Fruit fly (Drosophila melanogaster): Measurements from ENCODE around the gene Flo2.

Gene Flo2

dm6 chrX:14918750-14919247 is 79.6 kb downstream of the Flo2 start, which contains the start of gene Eo (continued):
- TF ChIP-seq CG1233 (GFP tag; optimal IDR thresholded peaks at IDR 0.05) (no peak), hbn (GFP tag; IDR thresholded peaks at IDR 0.05; ENCODE audit: partially characterized antibody) (no peak), Ets97D (GFP tag; optimal IDR thresholded peaks at IDR 0.05) (no peak), unpg (GFP tag; optimal IDR thresholded peaks at IDR 0.05) (peak; percentile 16), esg (GFP tag; conservative IDR thresholded peaks at IDR 0.05) (no peak), CG2712 (tag; optimal IDR thresholded peaks at IDR 0.05) (no peak), org-1 (GFP tag; optimal IDR thresholded peaks at IDR 0.05) (no peak), lbe (GFP tag; optimal IDR thresholded peaks at IDR 0.05) (no peak), CG2678 (tag; optimal IDR thresholded peaks at IDR 0.05) (peak; percentile 52), cad (GFP tag; optimal IDR thresholded peaks at IDR 0.05) (no peak), bsh (GFP tag; optimal IDR thresholded peaks at IDR 0.05) (peak in 1 of 2 experiments; percentile 6), CG11504 (tag; optimal IDR thresholded peaks at IDR 0.05) (peak; percentile 27), CG6272 (GFP tag; IDR thresholded peaks at IDR 0.05) (no peak), CG7963 (GFP tag; IDR thresholded peaks at IDR 0.05; ENCODE audit: partially characterized antibody) (no peak), CG12155 (GFP tag; optimal IDR thresholded peaks at IDR 0.05) (no peak), Sin3A (optimal IDR thresholded peaks at IDR 0.05) (no peak), Max (GFP tag; optimal IDR thresholded peaks at IDR 0.05) (no peak), pb (GFP tag; optimal IDR thresholded peaks at IDR 0.05) (no peak), nerfin-1 (tag; optimal IDR thresholded peaks at IDR 0.05) (no peak), kay (GFP tag; optimal IDR thresholded peaks at IDR 0.05) (no peak), CG16813 (GFP tag; IDR thresholded peaks at IDR 0.05; ENCODE audit: partially characterized antibody) (no peak), zen2 (GFP tag; IDR thresholded peaks at IDR 0.05; ENCODE audit: partially characterized antibody) (no peak), CG42726 (GFP tag; IDR thresholded peaks at IDR 0.05; ENCODE audit: partially characterized antibody) (no peak), Ada2b (GFP tag; IDR thresholded peaks at IDR 0.05) (no peak), Sox100B (GFP tag; optimal IDR thresholded peaks at IDR 0.05) (peak; percentile 30), CG6175 (GFP tag; IDR thresholded peaks at IDR 0.05) (no peak), da (GFP tag; optimal IDR thresholded peaks at IDR 0.05) (no peak)

DNA sequence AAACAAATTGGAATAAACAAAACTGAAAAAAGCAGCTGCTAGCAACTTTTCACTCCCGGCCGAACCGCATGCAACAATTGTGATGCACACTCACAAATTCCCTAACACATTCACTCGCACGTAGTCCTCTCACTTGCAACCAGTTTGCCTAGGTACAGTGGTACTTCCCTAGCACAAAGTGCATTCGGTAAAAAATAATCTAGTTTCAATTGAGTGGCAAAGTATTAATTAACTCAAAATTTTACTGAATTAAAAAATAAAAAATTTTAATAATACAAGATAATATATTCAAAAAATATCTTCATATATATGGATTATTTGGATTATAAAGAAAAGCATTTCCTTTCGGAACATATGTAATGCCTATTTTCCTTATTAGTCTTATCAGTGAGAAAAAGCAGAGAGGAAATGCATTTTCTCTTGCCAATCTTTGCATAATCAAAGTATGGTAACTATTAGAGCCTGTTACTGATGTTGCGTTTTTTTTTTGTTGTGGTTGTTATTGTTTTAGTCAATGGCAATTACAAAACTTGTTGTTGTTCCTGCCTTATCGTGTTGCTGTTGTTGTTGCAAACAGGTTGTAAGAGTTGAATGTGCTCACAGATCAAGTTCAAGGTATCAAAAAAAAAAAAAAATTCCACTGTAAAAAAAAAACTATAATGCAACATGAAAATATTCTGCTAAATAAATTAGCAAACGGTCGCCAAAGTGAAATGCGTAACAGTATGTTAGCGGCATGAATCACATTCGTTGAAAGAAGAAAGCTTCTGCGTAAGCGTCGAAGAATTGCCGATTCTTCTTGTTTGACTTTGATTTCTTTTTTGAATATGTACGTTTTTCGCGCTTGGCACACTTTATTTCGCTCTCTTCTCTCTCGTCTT is 83.5 kb downstream of the Flo2 start:
- TF ChIP-seq sens (GFP tag) (peak; percentile 75), gem (tag; optimal IDR thresholded peaks at IDR 0.05) (peak; percentile 26), CG18262 (tag; optimal IDR thresholded peaks at IDR 0.05) (peak; percentile 23), CG1832 (GFP tag; optimal IDR thresholded peaks at IDR 0.05) (no peak), dysf (GFP tag; IDR thresholded peaks at IDR 0.05) (no peak), CG2116 (GFP tag; optimal IDR thresholded peaks at IDR 0.05) (no peak), Hsf (GFP tag; optimal IDR thresholded peaks at IDR 0.05) (no peak), sqz (GFP tag; optimal IDR thresholded peaks at IDR 0.05) (peak; percentile 63), CG2712 (tag; optimal IDR thresholded peaks at IDR 0.05) (peak; percentile 18), vfl (GFP tag; optimal IDR thresholded peaks at IDR 0.05) (no peak), fd96Cb (tag; optimal IDR thresholded peaks at IDR 0.05) (peak; percentile 0), CG11504 (tag; optimal IDR thresholded peaks at IDR 0.05) (peak; percentile 4), Myb (GFP tag; optimal IDR thresholded peaks at IDR 0.05) (no peak), CG30020 (tag; optimal IDR thresholded peaks at IDR 0.05) (no peak), eve (GFP tag; optimal IDR thresholded peaks at IDR 0.05) (peak in 1 of 2 experiments; percentile 37), Med (GFP tag) (peak; percentile 53), Deaf1 (tag; optimal IDR thresholded peaks at IDR 0.05) (no peak), fd64A (GFP tag; optimal IDR thresholded peaks at IDR 0.05) (no peak), Hr3 (GFP tag; optimal IDR thresholded peaks at IDR 0.05) (no peak), Sox102F (GFP tag; optimal IDR thresholded peaks at IDR 0.05) (peak; percentile 31), CG31441 (GFP tag; IDR thresholded peaks at IDR 0.05) (0 out of 2 replicates have a peak, but pooled peaks have one; percentile 14), Drgx (GFP tag; IDR thresholded peaks at IDR 0.05) (peak; percentile 64), CG17361 (GFP tag; IDR thresholded peaks at IDR 0.05) (0 out of 3 replicates have a peak, but pooled peaks have one; percentile 27), grau (tag; optimal IDR thresholded peaks at IDR 0.05) (peak; percentile 55)
